Fruit fly (Drosophila melanogaster) whole organism, embryonic: ENCODE data around the gene CG31997.

Experiments used
- CG11504 ChIP-seq: fragments of 200-800 bp; sonication (Bioruptor generic); optimal IDR thresholded peaks from 3 replicates; lab custom pipeline; 2019; ENCODE audit warnings: missing biosample characterization, mild to moderate bottlenecking, missing genetic modification characterization, moderate library complexity
- CG11723 ChIP-seq: fragments of 200-800 bp; sonication (Bioruptor generic); optimal IDR thresholded peaks from 2 replicates; lab custom pipeline; 2017; ENCODE audit warnings: missing biosample characterization, mild to moderate bottlenecking, missing genetic modification characterization
- CG13296 ChIP-seq: fragments of 200-800 bp; sonication (Bioruptor generic); optimal IDR thresholded peaks from 3 replicates; lab custom pipeline; 2018; ENCODE audit warnings: missing biosample characterization, mild to moderate bottlenecking, missing genetic modification characterization
- CG13424 ChIP-seq: fragments of 200-800 bp; sonication (Bioruptor generic); optimal IDR thresholded peaks from 2 replicates; lab custom pipeline; 2019; ENCODE audit warnings: missing biosample characterization, mild to moderate bottlenecking, missing genetic modification characterization, moderate library complexity
- CG13894 ChIP-seq: fragments of 200-800 bp; sonication (Bioruptor generic); optimal IDR thresholded peaks from 3 replicates; lab custom pipeline; 2018; ENCODE audit warnings: missing biosample characterization, mild to moderate bottlenecking, missing genetic modification characterization, moderate library complexity
- CG15479 ChIP-seq: fragments of 200-800 bp; sonication (Bioruptor generic); optimal IDR thresholded peaks from 3 replicates; lab custom pipeline; 2019; ENCODE audit warnings: missing biosample characterization, mild to moderate bottlenecking, missing genetic modification characterization, moderate library complexity
- CG17568 ChIP-seq: fragments of 200-800 bp; sonication (Bioruptor generic); optimal IDR thresholded peaks from 2 replicates; lab custom pipeline; 2018; ENCODE audit warnings: missing biosample characterization, mild to moderate bottlenecking, missing genetic modification characterization, moderate library complexity
- CG17912 ChIP-seq: fragments of 200-800 bp; sonication (Bioruptor generic); optimal IDR thresholded peaks from 2 replicates; lab custom pipeline; 2018; ENCODE audit warnings: missing biosample characterization, mild to moderate bottlenecking, missing genetic modification characterization
- CG2199 ChIP-seq: fragments of 200-800 bp; sonication (Bioruptor generic); IDR thresholded peaks from 3 replicates; pipeline ENCODE4 v1.3.6; 2022; ENCODE audit warnings: missing biosample characterization, missing genetic modification characterization
- CG30020 ChIP-seq: fragments of 200-800 bp; optimal IDR thresholded peaks from 2 replicates; lab custom pipeline; 2019; ENCODE audit warnings: missing biosample characterization, mild to moderate bottlenecking, missing genetic modification characterization, moderate library complexity
- CG4328 ChIP-seq: fragments of 200-800 bp; sonication (Bioruptor generic); optimal IDR thresholded peaks from 3 replicates; lab custom pipeline; 2017; ENCODE audit warnings: missing biosample characterization, missing genetic modification reagents, missing genetic modification characterization
- CG4424 ChIP-seq: fragments of 200-800 bp; sonication (Bioruptor generic); optimal IDR thresholded peaks from 3 replicates; lab custom pipeline; 2016; ENCODE audit warnings: missing biosample characterization, missing genetic modification characterization
- CG4820 ChIP-seq: fragments of 200-800 bp; sonication (Bioruptor generic); optimal IDR thresholded peaks from 3 replicates; lab custom pipeline; 2016; ENCODE audit warnings: missing biosample characterization, missing genetic modification characterization
- CG8924 ChIP-seq: fragments of 200-800 bp; optimal IDR thresholded peaks from 3 replicates; lab custom pipeline; 2019; ENCODE audit warnings: missing biosample characterization, mild to moderate bottlenecking, missing genetic modification characterization, moderate library complexity
- CG8944 ChIP-seq: fragments of 200-800 bp; sonication (Bioruptor generic); optimal IDR thresholded peaks from 3 replicates; lab custom pipeline; 2016; ENCODE audit warnings: missing biosample characterization, missing genetic modification characterization
- CHES-1-like ChIP-seq: fragments of 200-800 bp; sonication (Bioruptor generic); optimal IDR thresholded peaks from 2 replicates; lab custom pipeline; 2016; ENCODE audit warnings: missing biosample characterization, missing genetic modification characterization
- Camta ChIP-seq: fragments of 200-800 bp; sonication (Bioruptor generic); optimal IDR thresholded peaks from 2 replicates; lab custom pipeline; 2016; ENCODE audit warnings: missing biosample characterization, missing genetic modification characterization
- Dip2 ChIP-seq: fragments of 200-800 bp; sonication (Bioruptor generic); IDR thresholded peaks from 2 replicates; pipeline ENCODE4 v1.3.6; 2022; ENCODE audit warnings: missing biosample characterization, missing genetic modification characterization
- Mad ChIP-seq: fragments of 200-800 bp; sonication (Bioruptor generic); optimal IDR thresholded peaks from 2 replicates; lab custom pipeline; 2016; ENCODE audit warnings: missing biosample characterization, missing genetic modification characterization
- Med ChIP-seq: fragments of 200-800 bp; sonication (Bioruptor generic); peaks from one replicate; lab custom pipeline; 2016; ENCODE audit warnings: missing biosample characterization, missing genetic modification characterization, mild to moderate bottlenecking, inconsistent platforms, moderate library complexity
- Pdp1 ChIP-seq, 2 experiments: fragments of 200-800 bp; sonication (Bioruptor generic); optimal IDR thresholded peaks; 3 replicates each; lab custom pipeline; 2016; ENCODE audit warnings: missing biosample characterization in 2 of 2, missing genetic modification characterization in 2 of 2, mild to moderate bottlenecking in 1 of 2, moderate library complexity in 1 of 2
- Ravus ChIP-seq: fragments of 200-800 bp; sonication (Bioruptor generic); IDR thresholded peaks from 2 replicates; pipeline ENCODE4 v1.3.6; 2022; ENCODE audit warnings: missing biosample characterization, missing genetic modification characterization
- Stat92E ChIP-seq, 3 experiments: fragments of >200 bp in 2 of 3; fragments of 200-800 bp in 1 of 3; sonication (Bioruptor generic) in 1 of 3; optimal IDR thresholded peaks; 2 replicates each; lab custom pipeline; 2017 to 2019; ENCODE audit warnings: missing biosample characterization in 3 of 3, missing genetic modification characterization in 3 of 3, mild to moderate bottlenecking in 1 of 3, moderate library complexity in 1 of 3
- Usf ChIP-seq: fragments of 200-800 bp; sonication (Bioruptor generic); optimal IDR thresholded peaks from 2 replicates; lab custom pipeline; 2017; ENCODE audit warnings: missing genotype, missing biosample characterization, missing genetic modification characterization
- Vsx1 ChIP-seq: fragments of 200-800 bp; sonication (Bioruptor generic); optimal IDR thresholded peaks from 2 replicates; lab custom pipeline; 2017; ENCODE audit warnings: missing biosample characterization, mild to moderate bottlenecking, missing genetic modification characterization, missing genetic modification reagents
- bbx ChIP-seq: fragments of 200-800 bp; sonication (Bioruptor generic); IDR thresholded peaks from 2 replicates; pipeline ENCODE4 v1.3.6; 2022; ENCODE audit warnings: missing biosample characterization, missing genetic modification characterization; ENCODE audit not compliant: partially characterized antibody
- bigmax ChIP-seq: fragments of 200-800 bp; sonication (Bioruptor generic); optimal IDR thresholded peaks from 2 replicates; lab custom pipeline; 2018; ENCODE audit warnings: missing biosample characterization, mild to moderate bottlenecking, missing genetic modification characterization
- cg ChIP-seq: fragments of 200-800 bp; sonication (Bioruptor generic); optimal IDR thresholded peaks from 3 replicates; lab custom pipeline; 2019; ENCODE audit warnings: missing biosample characterization, mild to moderate bottlenecking, missing genetic modification characterization, moderate library complexity
- exex ChIP-seq: fragments of 200-800 bp; sonication (Bioruptor generic); optimal IDR thresholded peaks from 4 replicates; lab custom pipeline; 2018; ENCODE audit warnings: missing biosample characterization, mild to moderate bottlenecking, missing genetic modification characterization, moderate library complexity
- gfzf ChIP-seq: fragments of 200-800 bp; sonication (Bioruptor generic); optimal IDR thresholded peaks from 2 replicates; lab custom pipeline; 2016; ENCODE audit warnings: missing biosample characterization, mild to moderate bottlenecking, missing genetic modification characterization, moderate library complexity
- lmd ChIP-seq: fragments of 200-800 bp; sonication (Bioruptor generic); IDR thresholded peaks from 2 replicates; pipeline ENCODE4 v1.3.6; 2022; ENCODE audit warnings: missing biosample characterization, missing genetic modification characterization
- lov ChIP-seq, 2 experiments: fragments of 200-800 bp in 1 of 2; fragments of >200 bp in 1 of 2; sonication (Bioruptor generic) in 1 of 2; IDR thresholded peaks in 1 of 2; optimal IDR thresholded peaks in 1 of 2; 2 replicates in 1 of 2; 3 replicates in 1 of 2; pipeline versions ENCODE4 v1.3.6 to Lab custom; 2017 to 2022; ENCODE audit warnings: missing biosample characterization in 1 of 2, missing genetic modification characterization in 1 of 2
- nerfin-1 ChIP-seq: fragments of 200-800 bp; sonication (Bioruptor generic); optimal IDR thresholded peaks from 3 replicates; lab custom pipeline; 2019; ENCODE audit warnings: missing biosample characterization, mild to moderate bottlenecking, missing genetic modification characterization, moderate library complexity
- psq ChIP-seq: fragments of 200-800 bp; sonication (Bioruptor generic); optimal IDR thresholded peaks from 2 replicates; lab custom pipeline; 2017; ENCODE audit warnings: missing biosample characterization, missing genetic modification characterization
- scrt ChIP-seq: fragments of 200-800 bp; sonication (Bioruptor generic); optimal IDR thresholded peaks from 2 replicates; lab custom pipeline; 2018; ENCODE audit warnings: missing biosample characterization, mild to moderate bottlenecking, missing genetic modification characterization, moderate library complexity
- shn ChIP-seq: fragments of 200-800 bp; sonication (Bioruptor generic); optimal IDR thresholded peaks from 3 replicates; lab custom pipeline; 2016; ENCODE audit warnings: missing biosample characterization, missing genetic modification characterization
- sima ChIP-seq: fragments of 200-800 bp; sonication (Bioruptor generic); optimal IDR thresholded peaks from 2 replicates; lab custom pipeline; 2016; ENCODE audit warnings: missing biosample characterization, missing genetic modification characterization
- ssp ChIP-seq: fragments of 200-800 bp; sonication (Bioruptor generic); IDR thresholded peaks from 2 replicates; pipeline ENCODE4 v1.3.6; 2022; ENCODE audit warnings: missing biosample characterization, missing genetic modification characterization
- toy ChIP-seq: fragments of 200-800 bp; sonication (Bioruptor generic); IDR thresholded peaks from 2 replicates; pipeline ENCODE4 v1.3.6; 2022; ENCODE audit warnings: missing biosample characterization, missing genetic modification characterization
- trem ChIP-seq: fragments of 200-800 bp; optimal IDR thresholded peaks from 3 replicates; lab custom pipeline; 2019; ENCODE audit warnings: missing biosample characterization, mild to moderate bottlenecking, missing genetic modification characterization, moderate library complexity
- tup ChIP-seq: fragments of 200-800 bp; sonication (Bioruptor generic); optimal IDR thresholded peaks from 2 replicates; lab custom pipeline; 2016; ENCODE audit warnings: missing biosample characterization, mild to moderate bottlenecking, missing genetic modification characterization, moderate library complexity
- unc-4 ChIP-seq: fragments of 200-800 bp; sonication (Bioruptor generic); IDR thresholded peaks from 2 replicates; pipeline ENCODE4 v1.3.6; 2022; ENCODE audit warnings: missing biosample characterization, missing genetic modification characterization; ENCODE audit not compliant: partially characterized antibody
- wdn ChIP-seq: fragments of 200-800 bp; sonication (Bioruptor generic); IDR thresholded peaks from 2 replicates; pipeline ENCODE4 v1.3.6; 2022; ENCODE audit warnings: missing biosample characterization, missing genetic modification characterization
- wek ChIP-seq: fragments of 200-800 bp; sonication (Bioruptor generic); optimal IDR thresholded peaks from 3 replicates; lab custom pipeline; 2018; ENCODE audit warnings: missing biosample characterization, mild to moderate bottlenecking, missing genetic modification characterization, moderate library complexity

The CG31997 gene

dm6 chr4:150453-150852, 5.4 kb downstream of the CG31997 start, which contains the start of gene CG32006:
Gene CG32006 (plus strand): TSS chr4:150764.
- TF ChIP-seq bigmax (GFP tag; lab: Kevin White, UChicago): no peak
- peak; percentile 90 for TF ChIP-seq CG2199
- peak; percentile 48 for TF ChIP-seq CG13894 (tag; lab: Kevin White, UChicago)
- no peak for TF ChIP-seq lov (optimal IDR thresholded peaks at IDR 0.05; lab: Kevin White, UChicago)
- TF ChIP-seq lov (GFP tag; IDR thresholded peaks at IDR 0.05; lab: Robert Waterston, UW): no peak

dm6 chr4:149123-149522, 6.7 kb downstream of the CG31997 start:
- TF ChIP-seq CG4424 (GFP tag; lab: Kevin White, UChicago): no peak
- no peak for TF ChIP-seq lmd
- TF ChIP-seq Camta (GFP tag; lab: Kevin White, UChicago): no peak

dm6 chr4:135953-136352, 19.9 kb downstream of the CG31997 start:
- TF ChIP-seq bbx (GFP tag; lab: Robert Waterston, UW) (no peak), CG4820 (GFP tag; lab: Kevin White, UChicago) (no peak), CG30020 (tag; lab: Kevin White, UChicago) (peak; percentile 83), CG11723 (no peak), CG13296 (GFP tag; lab: Kevin White, UChicago) (no peak), CG17912 (GFP tag; lab: Kevin White, UChicago) (peak; percentile 6), Dip2 (GFP tag; lab: Robert Waterston, UW) (no peak), CG17568 (GFP tag; lab: Kevin White, UChicago) (no peak), toy (GFP tag; lab: Robert Waterston, UW) (no peak), CG4328 (GFP tag; lab: Kevin White, UChicago) (no peak), Med (GFP tag; lab: Kevin White, UChicago) (peak; percentile 21), CHES-1-like (GFP tag; lab: Kevin White, UChicago) (no peak), wek (GFP tag; lab: Kevin White, UChicago) (peak; percentile 15), CG2199 (peak; percentile 55; the same call in 2 of the 3 replicates), Pdp1 (GFP tag; optimal IDR thresholded peaks at IDR 0.05; lab: Kevin White, UChicago) (peak in 1 of 2 experiments; percentile 25), trem (tag; lab: Kevin White, UChicago) (no peak), CG13424 (tag; lab: Kevin White, UChicago) (no peak), cg (GFP tag; lab: Kevin White, UChicago) (peak; percentile 81), gfzf (GFP tag; lab: Kevin White, UChicago) (no peak), Vsx1 (GFP tag; lab: Kevin White, UChicago) (no peak), Usf (GFP tag; lab: Kevin White, UChicago) (no peak)
- TF ChIP-seq, all 482 proteins: peak for 7

dm6 chr4:131958-132623, 23.8 kb downstream of the CG31997 start, which contains the start of gene anne:
Gene anne (plus strand): TSS chr4:132220.
- TF ChIP-seq wdn (GFP tag; lab: Robert Waterston, UW) (no peak), CG8944 (no peak), ssp (GFP tag; lab: Robert Waterston, UW) (peak; percentile 99), CG15479 (no peak), Dip2 (GFP tag; lab: Robert Waterston, UW) (no peak), Stat92E (GFP tag; optimal IDR thresholded peaks at IDR 0.05; lab: Kevin White, UChicago) (no peak), CG11504 (no peak), Ravus (GFP tag; lab: Robert Waterston, UW) (no peak), tup (no peak), Mad (GFP tag; lab: Kevin White, UChicago) (no peak), nerfin-1 (no peak), exex (no peak), unc-4 (GFP tag; lab: Robert Waterston, UW) (no peak), scrt (no peak), CG8924 (tag; lab: Kevin White, UChicago) (peak; percentile 32), psq (GFP tag; lab: Kevin White, UChicago) (no peak), Med (GFP tag; lab: Kevin White, UChicago) (peak; percentile 68), sima (GFP tag; lab: Kevin White, UChicago) (no peak), shn (GFP tag; lab: Kevin White, UChicago) (no peak)
